Fruit fly (Drosophila melanogaster): Measurements from ENCODE around the gene SNF4Agamma.

The SNF4Agamma gene

DNA sequence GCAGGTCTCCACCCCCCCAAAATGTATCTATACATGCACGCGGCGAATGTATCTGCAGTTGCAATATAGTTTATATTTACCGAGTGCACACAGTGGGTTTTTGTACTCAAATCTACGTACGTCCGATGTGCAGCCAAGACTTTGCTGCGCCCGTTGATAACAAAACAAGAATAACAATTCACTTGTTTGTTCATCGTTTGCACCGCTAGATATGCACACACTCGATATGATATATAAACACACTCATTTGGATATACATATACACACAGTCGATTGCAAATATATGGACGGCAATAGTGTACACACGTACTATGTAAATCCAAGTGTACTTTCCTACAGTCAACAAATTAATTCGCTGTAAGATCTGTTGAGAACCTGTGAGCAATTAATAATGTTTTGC is 53.2 kb downstream of the SNF4Agamma start (continued):
- TF ChIP-seq CG8478 (optimal IDR thresholded peaks at IDR 0.05) (no peak), CG17328 (GFP tag; IDR thresholded peaks at IDR 0.05) (no peak), E2f2 (GFP tag; IDR thresholded peaks at IDR 0.05) (no peak), klu (GFP tag; IDR thresholded peaks at IDR 0.05) (no peak), sd (tag; optimal IDR thresholded peaks at IDR 0.05) (no peak), Fer3 (tag; optimal IDR thresholded peaks at IDR 0.05) (no peak), MBD-R2 (GFP tag; IDR thresholded peaks at IDR 0.05) (no peak), CG10321 (GFP tag; IDR thresholded peaks at IDR 0.05) (no peak), CG15479 (GFP tag; optimal IDR thresholded peaks at IDR 0.05) (peak; percentile 74), chinmo (GFP tag; IDR thresholded peaks at IDR 0.05; ENCODE audit: partially characterized antibody) (0 out of 4 replicates have a peak, but pooled peaks have one; percentile 6), CG31365 (tag; optimal IDR thresholded peaks at IDR 0.05) (no peak), CG10267 (tag; optimal IDR thresholded peaks at IDR 0.05) (no peak), CG7987 (GFP tag; optimal IDR thresholded peaks at IDR 0.05) (no peak), CG1233 (GFP tag; optimal IDR thresholded peaks at IDR 0.05) (peak; percentile 29), ro (GFP tag; IDR thresholded peaks at IDR 0.05) (no peak), dmrt11E (tag; optimal IDR thresholded peaks at IDR 0.05) (peak; percentile 19), wor (GFP tag; IDR thresholded peaks at IDR 0.05) (no peak), Blimp-1 (GFP tag; optimal IDR thresholded peaks at IDR 0.05) (peak; percentile 26), CG2678 (tag; optimal IDR thresholded peaks at IDR 0.05) (peak; percentile 16), tap (tag; optimal IDR thresholded peaks at IDR 0.05) (no peak), Asciz (GFP tag; optimal IDR thresholded peaks at IDR 0.05) (peak; percentile 49), bsh (GFP tag; optimal IDR thresholded peaks at IDR 0.05) (no peak), eve (GFP tag; optimal IDR thresholded peaks at IDR 0.05) (peak in 1 of 2 experiments; percentile 44), kni (GFP tag; optimal IDR thresholded peaks at IDR 0.05) (peak; percentile 3), pros (GFP tag; optimal IDR thresholded peaks at IDR 0.05) (no peak), Sry-δ (GFP tag; optimal IDR thresholded peaks at IDR 0.05) (no peak), CG9727 (GFP tag; optimal IDR thresholded peaks at IDR 0.05) (peak; percentile 39), CG2202 (tag; optimal IDR thresholded peaks at IDR 0.05) (no peak), HLH4C (GFP tag; IDR thresholded peaks at IDR 0.05; ENCODE audit: partially characterized antibody) (no peak), CG13894 (tag; optimal IDR thresholded peaks at IDR 0.05) (no peak), Ravus (GFP tag; IDR thresholded peaks at IDR 0.05) (no peak), NfI (GFP tag; optimal IDR thresholded peaks at IDR 0.05) (no peak), kah (GFP tag; optimal IDR thresholded peaks at IDR 0.05) (no peak), CG14710 (tag; optimal IDR thresholded peaks at IDR 0.05) (peak; percentile 38), fd102C (GFP tag; optimal IDR thresholded peaks at IDR 0.05) (peak; percentile 39), CG8089 (GFP tag; optimal IDR thresholded peaks at IDR 0.05) (no peak), onecut (GFP tag; IDR thresholded peaks at IDR 0.05) (no peak), ara (GFP tag; IDR thresholded peaks at IDR 0.05) (peak; percentile 13; the same call in 1 of the 2 replicates), Pdp1 (GFP tag; optimal IDR thresholded peaks at IDR 0.05) (peak in 1 of 2 experiments; percentile 7), CG6854 (GFP tag; optimal IDR thresholded peaks at IDR 0.05) (no peak), disco-r (GFP tag; optimal IDR thresholded peaks at IDR 0.05) (no peak), CG17802 (tag; optimal IDR thresholded peaks at IDR 0.05) (no peak), nerfin-2 (GFP tag; IDR thresholded peaks at IDR 0.05; ENCODE audit: partially characterized antibody) (no peak), CG8924 (tag; optimal IDR thresholded peaks at IDR 0.05) (peak; percentile 28), hth (optimal IDR thresholded peaks at IDR 0.05) (no peak), CG1647 (GFP tag; optimal IDR thresholded peaks at IDR 0.05) (no peak), jigr1 (GFP tag; IDR thresholded peaks at IDR 0.05) (no peak), MTF-1 (GFP tag; optimal IDR thresholded peaks at IDR 0.05; ENCODE audit: borderline replicate concordance) (peak; percentile 26), CG30403 (GFP tag; optimal IDR thresholded peaks at IDR 0.05) (no peak), Dfd (GFP tag; optimal IDR thresholded peaks at IDR 0.05) (no peak), peb (GFP tag; IDR thresholded peaks at IDR 0.05) (no peak)
